Worm (Caenorhabditis elegans): ENCODE results near the gene moc-1.
A peak's percentile ranks its signal among the peaks of the same experiment; 100 is the strongest.

- TF ChIP-seq snpc-4 (tag; optimal IDR thresholded peaks at IDR 0.05) (no peak), grh-1 (GFP tag; IDR thresholded peaks at IDR 0.05) (no peak), skn-1 (tag; optimal IDR thresholded peaks at IDR 0.05) (no peak), sptf-1 (tag; optimal IDR thresholded peaks at IDR 0.05) (no peak), unc-130 (tag; optimal IDR thresholded peaks at IDR 0.05) (no peak), elt-3 (tag; optimal IDR thresholded peaks at IDR 0.05) (peak in 2 of 6 experiments; percentile 70 to 98), ceh-88 (GFP tag; IDR thresholded peaks at IDR 0.05) (no peak), aly-2 (tag; optimal IDR thresholded peaks at IDR 0.05) (no peak)
Observed at ce11 chrX:10168534-10168933, 30.1 kb upstream of the moc-1 start.

Measured in whole organism, L1 larva.